Fruit fly (Drosophila melanogaster): Measurements from ENCODE around the gene PH4alphaMP.
A peak's percentile ranks its signal among the peaks of the same experiment; 100 is the strongest.

Gene PH4alphaMP

dm6 chr3R:30540196-30540595 is 44.2 kb upstream of the PH4alphaMP start (continued):
- TF ChIP-seq slp2 (GFP tag; optimal IDR thresholded peaks at IDR 0.05) = peak; percentile 82
- peak; percentile 13 to 93 for TF ChIP-seq bsh (GFP tag; optimal IDR thresholded peaks at IDR 0.05)
- peak; percentile 91 for TF ChIP-seq Mrtf (GFP tag; IDR thresholded peaks at IDR 0.05)
- TF ChIP-seq sc (optimal IDR thresholded peaks at IDR 0.05) = no peak
- peak; percentile 73 for TF ChIP-seq sc (GFP tag; optimal IDR thresholded peaks at IDR 0.05)
- TF ChIP-seq CG6272 (GFP tag; IDR thresholded peaks at IDR 0.05) = peak; percentile 85
- no peak for TF ChIP-seq Scr (GFP tag; IDR thresholded peaks at IDR 0.05; ENCODE audit: partially characterized antibody)
- peak; percentile 81 for TF ChIP-seq gcm (GFP tag; optimal IDR thresholded peaks at IDR 0.05)
- TF ChIP-seq CG11398 (GFP tag; optimal IDR thresholded peaks at IDR 0.05) = peak; percentile 89
- no peak for TF ChIP-seq CG7271 (tag; optimal IDR thresholded peaks at IDR 0.05)
- peak; percentile 84 for TF ChIP-seq shn (GFP tag; optimal IDR thresholded peaks at IDR 0.05)
- TF ChIP-seq insv (GFP tag; optimal IDR thresholded peaks at IDR 0.05) = peak in 1 of 2 experiments; percentile 33
- TF ChIP-seq Rx (GFP tag; IDR thresholded peaks at IDR 0.05) = peak; percentile 85
- TF ChIP-seq CG32767 (GFP tag; IDR thresholded peaks at IDR 0.05) = peak; percentile 78
- peak; percentile 73 for TF ChIP-seq D19A (tag; optimal IDR thresholded peaks at IDR 0.05)
- TF ChIP-seq E2f2 (GFP tag; IDR thresholded peaks at IDR 0.05) = peak; percentile 69
- peak; percentile 86 for TF ChIP-seq klu (GFP tag; IDR thresholded peaks at IDR 0.05)
- peak; percentile 94 for TF ChIP-seq ranshi (GFP tag; IDR thresholded peaks at IDR 0.05)
- no peak for TF ChIP-seq Elba2 (GFP tag; optimal IDR thresholded peaks at IDR 0.05)
- TF ChIP-seq sqz (GFP tag; optimal IDR thresholded peaks at IDR 0.05) = peak; percentile 72
- TF ChIP-seq pan (optimal IDR thresholded peaks at IDR 0.05) = no peak
- TF ChIP-seq pan (GFP tag; optimal IDR thresholded peaks at IDR 0.05 in 1 of 2, IDR thresholded peaks at IDR 0.05 in 1 of 2) = peak in 1 of 2 experiments; percentile 94
- peak; percentile 81 for TF ChIP-seq Lim3 (GFP tag; IDR thresholded peaks at IDR 0.05)
- TF ChIP-seq CG18262 (tag; optimal IDR thresholded peaks at IDR 0.05) = peak; percentile 83
- peak; percentile 92 for TF ChIP-seq CG11247 (GFP tag; IDR thresholded peaks at IDR 0.05)
- TF ChIP-seq ac (GFP tag; optimal IDR thresholded peaks at IDR 0.05) = no peak
- 0 out of 2 replicates have a peak, but pooled peaks have one; percentile 17 for TF ChIP-seq crol (GFP tag; IDR thresholded peaks at IDR 0.05)
- peak; percentile 79 for TF ChIP-seq CG14965 (GFP tag; optimal IDR thresholded peaks at IDR 0.05; ENCODE audit: borderline replicate concordance)
- peak; percentile 92 for TF ChIP-seq HmgZ (tag; optimal IDR thresholded peaks at IDR 0.05)
- peak; percentile 83 for TF ChIP-seq CG3407 (GFP tag; optimal IDR thresholded peaks at IDR 0.05)
- TF ChIP-seq CG17612 (GFP tag; IDR thresholded peaks at IDR 0.05) = peak; percentile 76
- TF ChIP-seq fd102C (GFP tag; optimal IDR thresholded peaks at IDR 0.05) = peak; percentile 39
- TF ChIP-seq crp (GFP tag; optimal IDR thresholded peaks at IDR 0.05) = peak in 1 of 2 experiments; percentile 41
- TF ChIP-seq CG5180 (GFP tag; optimal IDR thresholded peaks at IDR 0.05) = peak; percentile 84
- no peak for TF ChIP-seq lov (optimal IDR thresholded peaks at IDR 0.05)
- TF ChIP-seq lov (GFP tag; IDR thresholded peaks at IDR 0.05) = peak; percentile 90
- TF ChIP-seq CG9437 (GFP tag; optimal IDR thresholded peaks at IDR 0.05) = peak; percentile 79
- peak; percentile 95 for TF ChIP-seq CG13624 (GFP tag; optimal IDR thresholded peaks at IDR 0.05)
- TF ChIP-seq chif (GFP tag; optimal IDR thresholded peaks at IDR 0.05) = peak; percentile 91 to 92
- peak; percentile 83 for TF ChIP-seq CrebB (tag; optimal IDR thresholded peaks at IDR 0.05)
- TF ChIP-seq CG12219 (GFP tag; optimal IDR thresholded peaks at IDR 0.05) = peak; percentile 89
- TF ChIP-seq CG16779 (GFP tag; IDR thresholded peaks at IDR 0.05) = peak; percentile 88
- TF ChIP-seq gro (GFP tag; optimal IDR thresholded peaks at IDR 0.05) = peak; percentile 94
- TF ChIP-seq Lhr (GFP tag; optimal IDR thresholded peaks at IDR 0.05) = peak; percentile 64
- peak; percentile 93 for TF ChIP-seq Fer2 (tag; optimal IDR thresholded peaks at IDR 0.05)
- TF ChIP-seq CG6654 (GFP tag; optimal IDR thresholded peaks at IDR 0.05) = peak; percentile 78
- no peak for TF ChIP-seq bbx (GFP tag; IDR thresholded peaks at IDR 0.05; ENCODE audit: partially characterized antibody)
- TF ChIP-seq CG7745 (tag; optimal IDR thresholded peaks at IDR 0.05) = no peak
- TF ChIP-seq CG31441 (GFP tag; IDR thresholded peaks at IDR 0.05) = peak; percentile 88
- TF ChIP-seq CG10959 (GFP tag; IDR thresholded peaks at IDR 0.05) = peak; percentile 83
- TF ChIP-seq gsb-n (tag; optimal IDR thresholded peaks at IDR 0.05) = peak; percentile 81
